Worm (Caenorhabditis elegans) whole organism, late embryonic: ENCODE measurements around the gene Y71H2AM.1.
A peak's percentile ranks its signal among the peaks of the same experiment; 100 is the strongest.
"Not testable (repeated sequence)": the region's sequence is repeated elsewhere in the genome, so short reads cannot be mapped to it uniquely, and the experiment has no call there.

ENCODE experiments used
- C08G9.2 ChIP-seq: sonication (generic microtip); optimal IDR thresholded peaks from 2 replicates; lab custom pipeline; 2016; ENCODE audit warnings: mild to moderate bottlenecking, missing genetic modification characterization, moderate library complexity, missing compliant biosample characterization
- C38D4.7 ChIP-seq: fragments of 200-800 bp; sonication (Bioruptor generic); optimal IDR thresholded peaks from 2 replicates; lab custom pipeline; 2018; ENCODE audit warnings: mild to moderate bottlenecking, missing genetic modification characterization, moderate library complexity, missing compliant biosample characterization
- F13H6.1 ChIP-seq: sonication (generic microtip); optimal IDR thresholded peaks from 2 replicates; lab custom pipeline; 2016; ENCODE audit warnings: missing genetic modification characterization, missing compliant biosample characterization
- K02D7.2 ChIP-seq: sonication (generic microtip); optimal IDR thresholded peaks from 2 replicates; lab custom pipeline; 2017; ENCODE audit warnings: mild to moderate bottlenecking, missing genetic modification characterization, missing compliant biosample characterization
- Y22D7AL.16 ChIP-seq: sonication (generic microtip); optimal IDR thresholded peaks from 2 replicates; lab custom pipeline; 2016; ENCODE audit warnings: missing genetic modification characterization, missing compliant biosample characterization
- ahr-1 ChIP-seq: sonication (generic microtip); optimal IDR thresholded peaks from 2 replicates; lab custom pipeline; 2016; ENCODE audit warnings: missing genetic modification characterization, missing compliant biosample characterization
- ama-1 ChIP-seq: fragments of 150-350 bp; optimal IDR thresholded peaks from 2 replicates; lab custom pipeline; 2014
- ceh-18 ChIP-seq: sonication (generic microtip); optimal IDR thresholded peaks from 2 replicates; lab custom pipeline; 2016; ENCODE audit warnings: missing genetic modification characterization, missing compliant biosample characterization
- ceh-19 ChIP-seq: fragments of 200-800 bp; sonication (Bioruptor generic); optimal IDR thresholded peaks from 2 replicates; lab custom pipeline; 2018; ENCODE audit warnings: mild to moderate bottlenecking, missing genetic modification characterization, missing compliant biosample characterization
- ceh-22 ChIP-seq: sonication (generic microtip); optimal IDR thresholded peaks from 2 replicates; lab custom pipeline; 2017; ENCODE audit warnings: missing biosample characterization, missing genetic modification characterization
- ceh-24 ChIP-seq: sonication (generic microtip); optimal IDR thresholded peaks from 2 replicates; lab custom pipeline; 2016; ENCODE audit warnings: mild to moderate bottlenecking, missing genetic modification characterization, missing compliant biosample characterization
- ceh-30 ChIP-seq: fragments of 150-350 bp; optimal IDR thresholded peaks from 2 replicates; lab custom pipeline; 2014; ENCODE audit warnings: missing biosample characterization, missing genetic modification characterization
- ceh-31 ChIP-seq: sonication (generic microtip); optimal IDR thresholded peaks from 2 replicates; lab custom pipeline; 2016; ENCODE audit warnings: missing genetic modification characterization, missing compliant biosample characterization
- ceh-45 ChIP-seq: fragments of 200-800 bp; sonication (Bioruptor generic); IDR thresholded peaks from 2 replicates; pipeline ENCODE4 v1.3.6; 2022; ENCODE audit warnings: missing genetic modification reagents, missing genetic modification characterization, missing compliant biosample characterization
- ceh-48 ChIP-seq: sonication (generic microtip); optimal IDR thresholded peaks from 2 replicates; lab custom pipeline; 2016; ENCODE audit warnings: missing genetic modification characterization, inconsistent platforms, missing compliant biosample characterization
- ceh-6 ChIP-seq: fragments of 200-800 bp; sonication (Bioruptor generic); optimal IDR thresholded peaks from 2 replicates; lab custom pipeline; 2018; ENCODE audit warnings: mild to moderate bottlenecking, missing genetic modification characterization, missing compliant biosample characterization
- dve-1 ChIP-seq: sonication (generic microtip); optimal IDR thresholded peaks from 2 replicates; lab custom pipeline; 2017; ENCODE audit warnings: antibody characterized with exemption, mild to moderate bottlenecking, missing genetic modification characterization, missing compliant biosample characterization
- ets-4 ChIP-seq: sonication (generic microtip); optimal IDR thresholded peaks from 2 replicates; lab custom pipeline; 2016; ENCODE audit warnings: missing genetic modification characterization, missing compliant biosample characterization
- fax-1 ChIP-seq: sonication (generic microtip); optimal IDR thresholded peaks from 2 replicates; lab custom pipeline; 2016; ENCODE audit warnings: missing genotype, missing genetic modification characterization, missing compliant biosample characterization
- fkh-6 ChIP-seq: sonication (generic microtip); optimal IDR thresholded peaks from 2 replicates; lab custom pipeline; 2016; ENCODE audit warnings: missing genetic modification characterization, missing compliant biosample characterization
- gmeb-2 ChIP-seq: sonication (generic microtip); optimal IDR thresholded peaks from 2 replicates; lab custom pipeline; 2016; ENCODE audit warnings: missing genetic modification characterization, inconsistent platforms, missing compliant biosample characterization
- hlh-13 ChIP-seq: fragments of 200-800 bp; sonication (Bioruptor generic); optimal IDR thresholded peaks from 2 replicates; lab custom pipeline; 2018; ENCODE audit warnings: mild to moderate bottlenecking, missing genetic modification characterization, missing compliant biosample characterization
- hlh-15 ChIP-seq: sonication (generic microtip); optimal IDR thresholded peaks from 2 replicates; lab custom pipeline; 2016; ENCODE audit warnings: missing genetic modification characterization, missing compliant biosample characterization
- hlh-6 ChIP-seq: sonication (generic microtip); optimal IDR thresholded peaks from 2 replicates; lab custom pipeline; 2016; ENCODE audit warnings: missing genotype, missing genetic modification characterization, missing compliant biosample characterization
- lim-6 ChIP-seq: sonication (generic microtip); optimal IDR thresholded peaks from 2 replicates; lab custom pipeline; 2016; ENCODE audit warnings: missing genetic modification characterization, missing compliant biosample characterization
- mec-3 ChIP-seq: sonication (generic microtip); optimal IDR thresholded peaks from 2 replicates; lab custom pipeline; 2016; ENCODE audit warnings: borderline replicate concordance, missing genetic modification characterization, missing compliant biosample characterization
- nfya-1 ChIP-seq: sonication (generic microtip); optimal IDR thresholded peaks from 2 replicates; lab custom pipeline; 2017; ENCODE audit warnings: missing genetic modification characterization, mild to moderate bottlenecking, missing compliant biosample characterization, antibody characterized with exemption, moderate library complexity
- nhr-232 ChIP-seq: sonication (generic microtip); optimal IDR thresholded peaks from 2 replicates; lab custom pipeline; 2016; ENCODE audit warnings: missing genetic modification characterization, missing compliant biosample characterization
- pax-1 ChIP-seq: fragments of 150-350 bp; optimal IDR thresholded peaks from 2 replicates; lab custom pipeline; 2014; ENCODE audit warnings: missing biosample characterization, missing genetic modification characterization
- pha-2 ChIP-seq: sonication (generic microtip); optimal IDR thresholded peaks from 2 replicates; lab custom pipeline; 2017; ENCODE audit warnings: mild to moderate bottlenecking, missing genetic modification characterization, missing compliant biosample characterization
- pha-4 ChIP-seq: fragments of 150-350 bp; optimal IDR thresholded peaks from 2 replicates; lab custom pipeline; 2018; ENCODE audit warnings: missing biosample characterization, missing genetic modification reagents, missing genetic modification characterization
- pqm-1 ChIP-seq: sonication (generic microtip); optimal IDR thresholded peaks from 2 replicates; lab custom pipeline; 2016; ENCODE audit warnings: missing genetic modification characterization, missing compliant biosample characterization
- sdc-2 ChIP-seq: sonication (generic microtip); optimal IDR thresholded peaks from 2 replicates; lab custom pipeline; 2016; ENCODE audit warnings: missing genotype, missing genetic modification characterization, missing compliant biosample characterization
- tbx-2 ChIP-seq: sonication (generic microtip); optimal IDR thresholded peaks from 2 replicates; lab custom pipeline; 2016; ENCODE audit warnings: missing genetic modification characterization, missing compliant biosample characterization
- tbx-7 ChIP-seq: sonication (generic microtip); optimal IDR thresholded peaks from 2 replicates; lab custom pipeline; 2016; ENCODE audit warnings: missing genotype, missing genetic modification characterization, missing compliant biosample characterization
- unc-42 ChIP-seq: sonication (generic microtip); optimal IDR thresholded peaks from 2 replicates; lab custom pipeline; 2016; ENCODE audit warnings: missing genotype, missing genetic modification characterization, missing compliant biosample characterization
- unc-55 ChIP-seq: sonication (generic microtip); optimal IDR thresholded peaks from 2 replicates; lab custom pipeline; 2017; ENCODE audit warnings: missing biosample characterization, missing genetic modification reagents, missing genetic modification characterization
- zip-5 ChIP-seq: sonication (generic microtip); optimal IDR thresholded peaks from 2 replicates; lab custom pipeline; 2016; ENCODE audit warnings: missing genetic modification characterization, missing compliant biosample characterization

Gene Y71H2AM.1

ce11 chrIII:2846747-2847146 lies 19.9 kb downstream of the Y71H2AM.1 start, which contains the start of gene H34I24.1:
Gene H34I24.1 (plus strand): TSS chrIII:2847047.
- TF ChIP-seq ama-1 (lab: Kevin White, UChicago); zip-5; F13H6.1 (tag; lab: Kevin White, UChicago): not testable (repeated sequence)
- TF ChIP-seq, all 69 proteins: peak for 0; not testable (repeated sequence) for 69

ce11 chrIII:2855929-2856328 lies 29.1 kb downstream of the Y71H2AM.1 start, which contains the start of gene F56F11.4:
Gene F56F11.4 (plus strand): TSS chrIII:2856229.
- TF ChIP-seq dve-1 (tag; lab: Kevin White, UChicago) (no peak), nhr-232 (no peak), hlh-15 (tag; lab: Kevin White, UChicago) (no peak), hlh-6 (tag; lab: Kevin White, UChicago) (no peak), ceh-30 (no peak), ahr-1 (no peak), ceh-24 (tag; lab: Kevin White, UChicago) (no peak), unc-42 (no peak), tbx-7 (tag; lab: Kevin White, UChicago) (no peak), C08G9.2 (no peak), hlh-13 (GFP tag; lab: Kevin White, UChicago) (no peak), fax-1 (tag; lab: Kevin White, UChicago) (no peak), ceh-31 (tag; lab: Kevin White, UChicago) (no peak), gmeb-2 (tag; lab: Kevin White, UChicago) (no peak), ceh-6 (GFP tag; lab: Kevin White, UChicago) (no peak)

DNA sequence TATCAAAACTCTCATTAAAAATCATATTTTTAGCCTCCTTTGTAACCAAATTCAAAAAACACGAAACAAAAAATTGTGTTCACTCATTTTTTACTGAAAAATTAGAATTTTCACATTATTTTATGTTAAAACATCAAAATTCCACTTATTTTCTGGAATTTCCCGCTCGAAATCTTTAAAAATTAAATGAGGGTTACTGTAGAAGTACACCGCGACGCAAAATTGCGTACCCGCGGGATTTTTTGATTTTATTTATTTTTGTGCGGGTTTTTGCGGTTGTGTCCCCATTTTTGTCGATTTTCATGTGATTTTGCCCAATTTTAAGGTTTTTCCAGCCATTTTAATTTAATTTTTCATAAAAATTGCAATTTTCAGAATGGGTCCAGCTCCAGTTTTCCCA lies 31.5 kb downstream of the Y71H2AM.1 start:
- no peak for TF ChIP-seq pqm-1 (tag; lab: Kevin White, UChicago)
- no peak for TF ChIP-seq ceh-45
- no peak for TF ChIP-seq fkh-6 (tag; lab: Kevin White, UChicago)
- no peak for TF ChIP-seq ceh-18 (tag; lab: Kevin White, UChicago)
- no peak for TF ChIP-seq ceh-48
- no peak for TF ChIP-seq C38D4.7 (GFP tag; lab: Kevin White, UChicago)
- no peak for TF ChIP-seq sdc-2 (tag; lab: Kevin White, UChicago)
- TF ChIP-seq K02D7.2 (tag; lab: Kevin White, UChicago), result no peak
- no peak for TF ChIP-seq mec-3 (tag; lab: Kevin White, UChicago)
- TF ChIP-seq, all 69 proteins: peak for 0

ce11 chrIII:2864669-2865068 lies 37.8 kb downstream of the Y71H2AM.1 start:
- TF ChIP-seq K02D7.2 (tag; lab: Kevin White, UChicago) (no peak), tbx-2 (tag; lab: Kevin White, UChicago) (no peak), nfya-1 (tag; lab: Kevin White, UChicago) (peak; percentile 90)

ce11 chrIII:2866597-2866996 lies 39.7 kb downstream of the Y71H2AM.1 start:
- TF ChIP-seq sdc-2 (tag; lab: Kevin White, UChicago) (no peak), nfya-1 (tag; lab: Kevin White, UChicago) (no peak), ceh-6 (GFP tag; lab: Kevin White, UChicago) (no peak), Y22D7AL.16 (tag; lab: Kevin White, UChicago) (no peak), unc-42 (no peak), ceh-30 (no peak), pha-4 (no peak), pha-2 (tag; lab: Kevin White, UChicago) (no peak), ets-4 (no peak), pax-1 (tag; lab: Kevin White, UChicago) (no peak), ama-1 (lab: Kevin White, UChicago) (no peak), unc-55 (GFP tag; lab: Kevin White, UChicago) (no peak), zip-5 (no peak), ceh-19 (GFP tag; lab: Kevin White, UChicago) (no peak), K02D7.2 (tag; lab: Kevin White, UChicago) (no peak), ahr-1 (no peak), ceh-22 (tag; lab: Kevin White, UChicago) (no peak), dve-1 (tag; lab: Kevin White, UChicago) (no peak), lim-6 (tag; lab: Kevin White, UChicago) (no peak), ceh-48 (no peak)
